Fruit fly (Drosophila melanogaster): ENCODE measurements around the gene Elo68beta.
A peak's percentile ranks its signal among the peaks of the same experiment; 100 is the strongest.

Elo68beta gene

DNA sequence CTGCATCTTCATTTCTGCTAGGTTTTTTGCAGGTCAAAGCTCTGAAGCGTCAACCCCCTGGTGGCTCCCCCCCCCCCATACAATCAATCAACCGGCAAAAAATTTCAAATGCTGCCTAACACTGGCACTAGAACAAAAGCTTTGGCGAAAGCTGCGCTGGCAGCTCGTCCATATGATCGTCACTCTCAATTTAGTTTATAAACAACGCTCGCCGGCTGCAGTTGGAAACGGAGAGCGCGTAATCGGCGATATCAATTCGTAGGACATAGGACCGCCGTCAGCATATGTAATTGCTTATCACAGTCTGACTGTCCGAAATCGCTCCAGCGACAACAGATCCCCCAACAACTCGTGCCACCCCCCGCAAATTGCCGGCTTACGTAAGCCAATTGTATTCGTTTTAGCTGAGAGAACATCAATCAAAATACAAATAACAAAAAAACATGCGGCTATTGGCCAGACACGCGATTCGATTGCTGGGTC, 31.1 kb downstream of the Elo68beta start, which contains the start of gene Mocs1 (continued):
- TF ChIP-seq cad (GFP tag; optimal IDR thresholded peaks at IDR 0.05) (no peak), grau (tag; optimal IDR thresholded peaks at IDR 0.05) (peak; percentile 17), CG9932 (GFP tag; IDR thresholded peaks at IDR 0.05) (peak; percentile 52), usp (GFP tag; optimal IDR thresholded peaks at IDR 0.05) (no peak), sqz (GFP tag; optimal IDR thresholded peaks at IDR 0.05) (no peak), CG7987 (GFP tag; optimal IDR thresholded peaks at IDR 0.05) (no peak), CG7372 (GFP tag; IDR thresholded peaks at IDR 0.05) (no peak), CG42726 (GFP tag; IDR thresholded peaks at IDR 0.05; ENCODE audit: partially characterized antibody) (peak; percentile 26; the same call in 1 of the 2 replicates), Xrp1 (GFP tag; IDR thresholded peaks at IDR 0.05) (peak; percentile 28; the same call in 1 of the 2 replicates), CG10274 (GFP tag; optimal IDR thresholded peaks at IDR 0.05) (no peak), TFAM (GFP tag; optimal IDR thresholded peaks at IDR 0.05) (no peak), seq (GFP tag; IDR thresholded peaks at IDR 0.05) (no peak), disco-r (GFP tag; optimal IDR thresholded peaks at IDR 0.05) (no peak), CG11398 (GFP tag; optimal IDR thresholded peaks at IDR 0.05) (no peak), Hr78 (GFP tag; optimal IDR thresholded peaks at IDR 0.05) (peak in 1 of 2 experiments; percentile 98), dysf (GFP tag; IDR thresholded peaks at IDR 0.05) (no peak; the same call in 2 of the 3 replicates), Adf1 (GFP tag; IDR thresholded peaks at IDR 0.05) (peak; percentile 48), CG3065 (GFP tag; optimal IDR thresholded peaks at IDR 0.05) (no peak), ro (GFP tag; IDR thresholded peaks at IDR 0.05) (no peak), dimm (GFP tag; IDR thresholded peaks at IDR 0.05) (no peak), HLH54F (GFP tag; optimal IDR thresholded peaks at IDR 0.05) (no peak), Mrtf (GFP tag; IDR thresholded peaks at IDR 0.05) (peak; percentile 13; the same call in 1 of the 3 replicates), CG6654 (GFP tag; optimal IDR thresholded peaks at IDR 0.05) (no peak), dm (GFP tag; optimal IDR thresholded peaks at IDR 0.05) (no peak), row (GFP tag; IDR thresholded peaks at IDR 0.05) (no peak), CG17359 (tag; optimal IDR thresholded peaks at IDR 0.05) (peak; percentile 2), Hsf (GFP tag; optimal IDR thresholded peaks at IDR 0.05) (no peak), insv (GFP tag; optimal IDR thresholded peaks at IDR 0.05) (no peak), CG11247 (GFP tag; IDR thresholded peaks at IDR 0.05) (no peak), CG32532 (GFP tag; IDR thresholded peaks at IDR 0.05) (peak; percentile 53), Myb (GFP tag; optimal IDR thresholded peaks at IDR 0.05) (no peak), CG14710 (tag; optimal IDR thresholded peaks at IDR 0.05) (no peak), gsb-n (tag; optimal IDR thresholded peaks at IDR 0.05) (no peak), wek (GFP tag; optimal IDR thresholded peaks at IDR 0.05) (no peak), CG11696 (GFP tag; IDR thresholded peaks at IDR 0.05) (no peak), zf30C (GFP tag; optimal IDR thresholded peaks at IDR 0.05) (no peak), CG14667 (GFP tag; IDR thresholded peaks at IDR 0.05) (no peak), btn (GFP tag; optimal IDR thresholded peaks at IDR 0.05) (no peak), CG4707 (GFP tag; optimal IDR thresholded peaks at IDR 0.05) (no peak), CG4424 (GFP tag; optimal IDR thresholded peaks at IDR 0.05) (no peak), CG17186 (GFP tag; optimal IDR thresholded peaks at IDR 0.05) (no peak), CG3847 (GFP tag; IDR thresholded peaks at IDR 0.05) (peak; percentile 25; the same call in 1 of the 2 replicates), crc (GFP tag; optimal IDR thresholded peaks at IDR 0.05) (no peak), ttk (GFP tag; IDR thresholded peaks at IDR 0.05) (peak; percentile 26; the same call in 1 of the 2 replicates), tio (GFP tag; optimal IDR thresholded peaks at IDR 0.05) (no peak), CG9817 (tag; optimal IDR thresholded peaks at IDR 0.05) (no peak), da (GFP tag; optimal IDR thresholded peaks at IDR 0.05) (no peak), CG4617 (GFP tag; optimal IDR thresholded peaks at IDR 0.05; ENCODE audit: borderline replicate concordance) (no peak), Deaf1 (tag; optimal IDR thresholded peaks at IDR 0.05) (peak; percentile 8), YL-1 (GFP tag; optimal IDR thresholded peaks at IDR 0.05) (no peak), tx (GFP tag; optimal IDR thresholded peaks at IDR 0.05) (no peak), tna (GFP tag; IDR thresholded peaks at IDR 0.05; ENCODE audit: partially characterized antibody) (peak; percentile 11; the same call in 1 of the 2 replicates)
